Worm (Caenorhabditis elegans) whole organism, mixed stage, embryonic: ENCODE data around the gene zip-9.

Experiments used
- bed-3 ChIP-seq: fragments of 200-800 bp; sonication (Bioruptor generic); optimal IDR thresholded peaks from 3 replicates; lab custom pipeline; 2018; ENCODE audit warnings: mild to moderate bottlenecking, missing genetic modification characterization, moderate library complexity, missing compliant biosample characterization
- blmp-1 ChIP-seq: fragments of 150-350 bp; optimal IDR thresholded peaks from 2 replicates; lab custom pipeline; 2014; ENCODE audit warnings: missing biosample characterization, missing genetic modification characterization
- elt-1 ChIP-seq: sonication (generic microtip); optimal IDR thresholded peaks from 2 replicates; lab custom pipeline; 2017; ENCODE audit warnings: missing genetic modification characterization, mild to moderate bottlenecking, missing compliant biosample characterization, antibody characterized with exemption, moderate library complexity, borderline replicate concordance; ENCODE audit not compliant: insufficient read depth
- lin-13 ChIP-seq: fragments of 150-350 bp; optimal IDR thresholded peaks from 2 replicates; lab custom pipeline; 2014; ENCODE audit warnings: missing biosample characterization, missing genetic modification characterization
- lsy-2 ChIP-seq: fragments of 150-350 bp; optimal IDR thresholded peaks from 2 replicates; lab custom pipeline; 2014; ENCODE audit warnings: missing biosample characterization, missing genetic modification characterization
- mab-5 ChIP-seq: fragments of 150-350 bp; optimal IDR thresholded peaks from 2 replicates; lab custom pipeline; 2014; ENCODE audit warnings: missing biosample characterization, missing genetic modification characterization
- nhr-76 ChIP-seq: sonication (generic microtip); optimal IDR thresholded peaks from 2 replicates; lab custom pipeline; 2017; ENCODE audit warnings: missing biosample characterization, missing genetic modification characterization
- pha-4 ChIP-seq: fragments of 150-350 bp; optimal IDR thresholded peaks from 2 replicates; lab custom pipeline; 2018; ENCODE audit warnings: missing biosample characterization, missing genetic modification reagents, missing genetic modification characterization
- snpc-4 ChIP-seq: fragments of 150-350 bp; optimal IDR thresholded peaks from 2 replicates; lab custom pipeline; 2014; ENCODE audit warnings: missing biosample characterization, missing genetic modification characterization
- unc-62 ChIP-seq: fragments of 150-350 bp; optimal IDR thresholded peaks from 2 replicates; lab custom pipeline; 2014; ENCODE audit warnings: missing biosample characterization, missing genetic modification reagents, missing genetic modification characterization

- TF ChIP-seq nhr-76 (tag; lab: Kevin White, UChicago) (no peak), blmp-1 (tag; lab: Kevin White, UChicago) (no peak), snpc-4 (tag; lab: Kevin White, UChicago) (no peak), elt-1 (tag; lab: Kevin White, UChicago) (no peak), unc-62 (no peak), pha-4 (tag; lab: Kevin White, UChicago) (no peak), bed-3 (GFP tag; lab: Kevin White, UChicago) (no peak), mab-5 (tag; lab: Kevin White, UChicago) (no peak), lsy-2 (no peak), lin-13 (no peak)
These were observed 19.2 kb downstream of the zip-9 start for ce11 chrV:10961448-10961870.
